Worm (Caenorhabditis elegans) whole organism, young adult: Measurements from ENCODE around the gene nspb-12.

Experiments used
- B0019.2 ChIP-seq: fragments of 200-800 bp; sonication (Bioruptor generic); conservative IDR thresholded peaks from 2 replicates; pipeline ENCODE4 v1.3.6; 2022; ENCODE audit warnings: missing genetic modification reagents, missing genetic modification characterization, missing compliant biosample characterization
- B0035.1 ChIP-seq: sonication (generic microtip); optimal IDR thresholded peaks from 2 replicates; lab custom pipeline; 2016; ENCODE audit warnings: missing genetic modification characterization, mild to moderate bottlenecking, missing compliant biosample characterization, missing genotype, missing genetic modification reagents
- B0336.3 ChIP-seq: fragments of 200-800 bp; sonication (Bioruptor generic); IDR thresholded peaks from 2 replicates; pipeline ENCODE4 v1.3.6; 2022; ENCODE audit warnings: missing genetic modification characterization, missing compliant biosample characterization
- C17E4.6 ChIP-seq: fragments of 200-800 bp; sonication (Bioruptor generic); IDR thresholded peaks from 2 replicates; pipeline ENCODE4 v1.3.6; 2022; ENCODE audit warnings: missing genetic modification reagents, missing genetic modification characterization, missing compliant biosample characterization
- F10E7.11 ChIP-seq: sonication (generic microtip); optimal IDR thresholded peaks from 2 replicates; lab custom pipeline; 2017; ENCODE audit warnings: mild to moderate bottlenecking, missing genetic modification characterization, moderate library complexity, missing compliant biosample characterization
- F33H1.4 ChIP-seq: fragments of 200-800 bp; sonication (Bioruptor generic); IDR thresholded peaks from 2 replicates; pipeline ENCODE4 v1.3.6; 2022; ENCODE audit warnings: missing genetic modification reagents, missing genetic modification characterization, missing compliant biosample characterization
- T07F8.4 ChIP-seq: sonication (generic microtip); optimal IDR thresholded peaks from 2 replicates; lab custom pipeline; 2016; ENCODE audit warnings: mild to moderate bottlenecking, missing genetic modification characterization, moderate library complexity, missing compliant biosample characterization
- bed-1 ChIP-seq: fragments of 200-800 bp; sonication (Bioruptor generic); IDR thresholded peaks from 2 replicates; pipeline ENCODE4 v1.3.6; 2022; ENCODE audit warnings: missing genetic modification reagents, missing genetic modification characterization, missing compliant biosample characterization
- ceh-100 ChIP-seq: fragments of 200-800 bp; sonication (Bioruptor generic); IDR thresholded peaks from 2 replicates; pipeline ENCODE4 v1.3.6; 2022; ENCODE audit warnings: missing genetic modification reagents, missing genetic modification characterization, missing compliant biosample characterization
- ceh-91 ChIP-seq: fragments of 200-800 bp; sonication (Bioruptor generic); IDR thresholded peaks from 2 replicates; pipeline ENCODE4 v1.3.6; 2022; ENCODE audit warnings: missing genetic modification reagents, missing genetic modification characterization, missing compliant biosample characterization
- die-1 ChIP-seq: sonication (generic microtip); optimal IDR thresholded peaks from 2 replicates; lab custom pipeline; 2016; ENCODE audit warnings: missing genotype, mild to moderate bottlenecking, missing genetic modification characterization, missing compliant biosample characterization
- egrh-3 ChIP-seq: fragments of 200-800 bp; sonication (Bioruptor generic); IDR thresholded peaks from 2 replicates; pipeline ENCODE4 v1.3.6; 2022; ENCODE audit warnings: missing genetic modification reagents, missing genetic modification characterization, missing compliant biosample characterization
- him-1 ChIP-seq: sonication (generic microtip); optimal IDR thresholded peaks from 2 replicates; lab custom pipeline; 2016; ENCODE audit warnings: missing genotype, missing genetic modification reagents, missing genetic modification characterization, missing compliant biosample characterization
- hmg-1.2 ChIP-seq: fragments of 200-800 bp; sonication (Bioruptor generic); IDR thresholded peaks from 2 replicates; pipeline ENCODE4 v1.3.6; 2022; ENCODE audit warnings: missing genetic modification reagents, missing genetic modification characterization, missing compliant biosample characterization
- lin-26 ChIP-seq: fragments of 200-800 bp; sonication (Bioruptor generic); IDR thresholded peaks from 2 replicates; pipeline ENCODE4 v1.3.6; 2022; ENCODE audit warnings: missing genetic modification reagents, missing genetic modification characterization, missing compliant biosample characterization
- lin-54 ChIP-seq: fragments of 200-800 bp; sonication (Bioruptor generic); optimal IDR thresholded peaks from 2 replicates; lab custom pipeline; 2018; ENCODE audit warnings: mild to moderate bottlenecking, missing genetic modification characterization, missing compliant biosample characterization
- madf-6 ChIP-seq: fragments of 200-800 bp; sonication (Bioruptor generic); IDR thresholded peaks from 2 replicates; pipeline ENCODE4 v1.3.6; 2022; ENCODE audit warnings: missing genetic modification reagents, missing genetic modification characterization, missing compliant biosample characterization
- mel-28 ChIP-seq: sonication (generic microtip); optimal IDR thresholded peaks from 2 replicates; lab custom pipeline; 2016; ENCODE audit warnings: borderline replicate concordance, mild to moderate bottlenecking, missing genetic modification characterization, missing compliant biosample characterization
- mes-4 ChIP-seq: sonication (generic microtip); optimal IDR thresholded peaks from 2 replicates; lab custom pipeline; 2016; ENCODE audit warnings: missing genotype, missing genetic modification characterization, missing compliant biosample characterization
- nfyb-1 ChIP-seq: fragments of 200-800 bp; sonication (Bioruptor generic); IDR thresholded peaks from 2 replicates; pipeline ENCODE4 v1.3.6; 2022; ENCODE audit warnings: missing genetic modification reagents, missing genetic modification characterization, missing compliant biosample characterization
- nhr-120 ChIP-seq: fragments of 200-800 bp; sonication (Bioruptor generic); IDR thresholded peaks from 2 replicates; pipeline ENCODE4 v1.3.6; 2022; ENCODE audit warnings: missing genetic modification characterization, missing compliant biosample characterization
- pbrm-1 ChIP-seq: fragments of 200-800 bp; sonication (Bioruptor generic); IDR thresholded peaks from 2 replicates; pipeline ENCODE4 v1.3.6; 2022; ENCODE audit warnings: missing genetic modification reagents, missing genetic modification characterization, missing compliant biosample characterization
- snpc-1.3 ChIP-seq: sonication (generic microtip); optimal IDR thresholded peaks from 2 replicates; lab custom pipeline; 2017; ENCODE audit warnings: missing genetic modification characterization, mild to moderate bottlenecking, missing compliant biosample characterization, antibody characterized with exemption, moderate library complexity, missing genotype, missing genetic modification reagents; ENCODE audit not compliant: insufficient read depth
- snpc-3.4 ChIP-seq: sonication (generic microtip); optimal IDR thresholded peaks from 2 replicates; lab custom pipeline; 2017; ENCODE audit warnings: missing genetic modification characterization, mild to moderate bottlenecking, missing compliant biosample characterization, antibody characterized with exemption, moderate library complexity, missing genotype, missing genetic modification reagents
- tbp1 ChIP-seq: fragments of 200-800 bp; sonication (Bioruptor generic); optimal IDR thresholded peaks from 2 replicates; lab custom pipeline; 2018; ENCODE audit warnings: mild to moderate bottlenecking, missing genetic modification characterization, missing compliant biosample characterization
- ztf-26 ChIP-seq: sonication (generic microtip); optimal IDR thresholded peaks from 2 replicates; lab custom pipeline; 2017; ENCODE audit warnings: missing genetic modification characterization, missing compliant biosample characterization

nspb-12 gene

DNA sequence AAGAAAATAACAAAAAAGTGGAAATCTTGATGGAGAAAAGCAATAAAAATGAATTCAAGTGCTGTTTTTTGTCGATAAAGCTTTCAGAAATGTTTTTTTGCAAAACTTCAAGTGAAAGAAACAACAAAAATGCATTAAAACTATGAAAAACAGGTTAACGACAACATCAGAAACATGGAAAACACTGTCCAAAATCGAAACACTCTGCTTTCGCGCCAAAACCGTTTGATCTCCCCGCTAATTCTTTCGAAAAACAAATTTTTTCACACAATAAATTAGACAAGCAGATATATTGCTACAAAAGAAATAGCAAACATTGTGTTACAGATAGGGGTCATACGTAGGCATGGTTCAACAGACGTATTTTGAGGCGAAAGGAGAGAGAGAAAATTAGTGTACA is 26.8 kb downstream of the nspb-12 start (continued):
- TF ChIP-seq egrh-3 (no peak), ceh-91 (GFP tag; lab: Robert Waterston, UW) (no peak), C17E4.6 (GFP tag; lab: Robert Waterston, UW) (no peak), F33H1.4 (GFP tag; lab: Robert Waterston, UW) (0 out of 2 replicates have a peak, but pooled peaks have one; percentile 38)

DNA sequence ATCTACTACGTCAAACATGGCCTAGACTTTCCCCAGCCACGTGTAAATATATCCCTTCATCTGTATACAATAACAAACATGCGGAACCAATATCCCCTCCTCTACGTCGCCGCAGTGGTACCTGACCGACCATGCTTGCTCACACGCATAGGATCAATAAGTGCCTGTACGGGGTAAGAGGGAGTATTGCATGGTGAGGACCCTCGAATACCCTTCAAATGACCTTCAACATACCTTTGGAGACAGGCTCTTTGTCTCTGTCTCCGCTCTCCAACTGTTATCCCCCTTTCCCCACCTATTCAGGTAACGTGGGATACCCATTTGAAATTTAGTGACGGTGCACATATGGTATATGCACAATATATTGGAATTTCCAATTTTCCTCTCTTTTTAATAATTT is 42.6 kb downstream of the nspb-12 start, which contains the start of gene dex-1:
Gene dex-1, plus strand, starts transcription at position 132 of the 400 bp plus-strand sequence.
- TF ChIP-seq hmg-1.2 (GFP tag; lab: Robert Waterston, UW) (no peak), F10E7.11 (tag; lab: Kevin White, UChicago) (no peak)

DNA sequence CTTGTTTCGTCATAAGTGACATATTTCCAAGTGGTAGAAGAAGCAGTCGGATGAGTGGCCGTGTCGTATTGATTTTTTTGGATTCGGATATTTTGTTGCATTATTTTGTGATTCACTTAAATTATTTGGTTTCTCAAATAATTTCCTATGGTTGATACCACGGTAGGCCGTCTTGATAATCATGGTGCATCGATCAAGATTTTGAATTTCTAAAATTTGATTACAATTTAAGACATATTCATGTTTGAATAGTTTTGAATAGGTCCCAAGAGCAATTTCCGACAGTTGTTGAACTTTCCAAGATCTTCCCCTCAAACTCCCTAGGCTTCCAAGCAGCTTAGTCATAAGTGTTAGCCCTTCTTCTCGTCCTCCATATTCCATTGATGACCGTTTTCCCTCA is 46.6 kb downstream of the nspb-12 start, which contains the start of gene D1044.4:
Gene D1044.4, minus strand, starts transcription at position 101 of the 400 bp plus-strand sequence.
- no peak for TF ChIP-seq lin-26 (GFP tag; lab: Robert Waterston, UW)
- TF ChIP-seq die-1 (tag; lab: Kevin White, UChicago): no peak
- TF ChIP-seq pbrm-1 (GFP tag; lab: Robert Waterston, UW): no peak
- TF ChIP-seq mel-28 (tag; lab: Kevin White, UChicago): no peak
- no peak for TF ChIP-seq B0019.2
- TF ChIP-seq him-1: no peak
- no peak for TF ChIP-seq mes-4 (tag; lab: Kevin White, UChicago)
- TF ChIP-seq bed-1 (GFP tag; lab: Robert Waterston, UW): no peak
- no peak for TF ChIP-seq nfyb-1 (GFP tag; lab: Robert Waterston, UW)
- TF ChIP-seq madf-6: no peak
- TF ChIP-seq lin-54 (GFP tag; lab: Kevin White, UChicago): no peak
- no peak for TF ChIP-seq B0035.1 (tag; lab: Kevin White, UChicago)
- no peak for TF ChIP-seq tbp1 (GFP tag; lab: Kevin White, UChicago)
- no peak for TF ChIP-seq ztf-26 (tag; lab: Kevin White, UChicago)
- TF ChIP-seq snpc-1.3 (tag; lab: Kevin White, UChicago): no peak
- TF ChIP-seq ceh-100 (GFP tag; lab: Robert Waterston, UW): no peak
- no peak for TF ChIP-seq snpc-3.4
- no peak for TF ChIP-seq B0336.3 (GFP tag; lab: Robert Waterston, UW)
- TF ChIP-seq T07F8.4 (tag; lab: Kevin White, UChicago): no peak
- no peak for TF ChIP-seq nhr-120 (GFP tag; lab: Robert Waterston, UW)
